Fruit fly (Drosophila melanogaster): Measurements from ENCODE around the gene tos.

tos gene

DNA sequence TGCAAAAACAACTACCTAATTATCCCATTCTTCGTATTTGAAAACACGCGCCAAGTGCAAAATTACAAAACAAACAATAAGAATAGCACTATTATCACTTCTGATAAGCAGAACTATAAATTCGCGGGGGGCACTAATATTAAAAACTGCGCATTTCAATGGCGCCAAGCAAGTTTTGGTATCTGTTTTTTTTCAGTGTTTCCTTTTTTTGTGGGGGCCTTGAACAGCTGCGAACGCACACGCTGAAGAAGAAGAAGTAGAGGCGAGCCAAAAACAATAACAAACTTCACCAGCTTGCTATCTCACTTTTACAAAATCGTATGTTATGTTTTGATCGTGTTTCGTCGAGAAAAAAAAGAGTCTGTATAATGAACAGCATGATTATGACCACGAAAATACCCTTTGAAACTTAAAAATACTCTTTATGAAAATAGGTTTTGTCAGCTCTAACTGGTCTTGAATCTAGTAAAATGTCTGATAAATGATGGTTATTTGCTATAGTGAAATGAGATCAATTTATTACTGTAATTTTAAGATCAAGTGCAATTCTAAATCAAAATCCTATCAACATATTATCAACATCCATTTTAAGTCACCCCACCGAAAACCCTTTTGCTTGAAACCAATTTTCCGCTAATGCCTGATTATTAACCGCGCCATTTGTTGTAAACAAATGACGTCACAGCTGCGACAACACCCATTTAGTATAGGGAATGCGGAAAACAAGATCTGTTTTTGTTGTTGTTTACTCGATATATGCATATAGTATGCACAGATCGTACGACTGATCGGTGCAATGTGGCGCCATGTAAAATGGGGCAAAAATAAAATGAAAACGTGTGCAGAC lies 12.2 kb upstream of the tos start (continued):
- TF ChIP-seq CG14014 (GFP tag; IDR thresholded peaks at IDR 0.05) (peak; percentile 76), Side (GFP tag; optimal IDR thresholded peaks at IDR 0.05) (peak; percentile 60), CG15514 (GFP tag; optimal IDR thresholded peaks at IDR 0.05) (peak; percentile 38), pita (GFP tag; optimal IDR thresholded peaks at IDR 0.05) (no peak), gce (GFP tag; IDR thresholded peaks at IDR 0.05) (peak; percentile 76; the same call in 2 of the 3 replicates), Scr (GFP tag; IDR thresholded peaks at IDR 0.05; ENCODE audit: partially characterized antibody) (0 out of 2 replicates have a peak, but pooled peaks have one; percentile 12), GATAe (GFP tag; conservative IDR thresholded peaks at IDR 0.05) (no peak), luna (GFP tag; optimal IDR thresholded peaks at IDR 0.05) (peak; percentile 0), Dfd (GFP tag; optimal IDR thresholded peaks at IDR 0.05) (no peak), sens-2 (GFP tag; IDR thresholded peaks at IDR 0.05) (no peak), CG3838 (GFP tag; optimal IDR thresholded peaks at IDR 0.05) (peak; percentile 16), Hr51 (GFP tag; optimal IDR thresholded peaks at IDR 0.05) (peak; percentile 27 to 43), schlank (tag; optimal IDR thresholded peaks at IDR 0.05) (no peak), gsb-n (tag; optimal IDR thresholded peaks at IDR 0.05) (no peak), Stat92E (GFP tag; optimal IDR thresholded peaks at IDR 0.05) (no peak), NC2β (GFP tag; optimal IDR thresholded peaks at IDR 0.05) (peak; percentile 49), CG7963 (GFP tag; IDR thresholded peaks at IDR 0.05; ENCODE audit: partially characterized antibody) (no peak), Mes4 (GFP tag; optimal IDR thresholded peaks at IDR 0.05) (peak; percentile 14), CG1832 (GFP tag; optimal IDR thresholded peaks at IDR 0.05) (no peak), corto (GFP tag; optimal IDR thresholded peaks at IDR 0.05) (no peak), Meics (GFP tag; optimal IDR thresholded peaks at IDR 0.05) (peak; percentile 63), Bteb2 (GFP tag; optimal IDR thresholded peaks at IDR 0.05) (peak; percentile 58), row (GFP tag; IDR thresholded peaks at IDR 0.05) (peak; percentile 63), Ssrp (tag; optimal IDR thresholded peaks at IDR 0.05) (peak; percentile 14), exex (tag; optimal IDR thresholded peaks at IDR 0.05) (peak; percentile 25), zf30C (GFP tag; optimal IDR thresholded peaks at IDR 0.05) (peak; percentile 94), B-H1 (GFP tag; IDR thresholded peaks at IDR 0.05) (peak; percentile 20), Aef1 (GFP tag; IDR thresholded peaks at IDR 0.05) (peak; percentile 78), HLH3B (GFP tag; IDR thresholded peaks at IDR 0.05) (peak; percentile 52; the same call in 1 of the 2 replicates), CG12299 (tag; optimal IDR thresholded peaks at IDR 0.05) (peak; percentile 31), croc (GFP tag; conservative IDR thresholded peaks at IDR 0.05) (no peak; the same call in 1 of the 3 replicates), oc (tag; optimal IDR thresholded peaks at IDR 0.05) (peak; percentile 36), Sox100B (GFP tag; optimal IDR thresholded peaks at IDR 0.05) (peak; percentile 28), zen (tag; optimal IDR thresholded peaks at IDR 0.05) (no peak), CG10366 (GFP tag; IDR thresholded peaks at IDR 0.05) (peak; percentile 68), Myb (GFP tag; optimal IDR thresholded peaks at IDR 0.05) (peak; percentile 40), CG12391 (tag; optimal IDR thresholded peaks at IDR 0.05) (peak; percentile 48), CG4854 (GFP tag; optimal IDR thresholded peaks at IDR 0.05) (peak; percentile 22), Trl (optimal IDR thresholded peaks at IDR 0.05) (no peak), Trl (GFP tag; optimal IDR thresholded peaks at IDR 0.05) (no peak), gcm2 (GFP tag; optimal IDR thresholded peaks at IDR 0.05) (peak; percentile 37), Hmx (GFP tag; optimal IDR thresholded peaks at IDR 0.05) (no peak), ap (GFP tag; IDR thresholded peaks at IDR 0.05) (peak; percentile 60), ATbp (GFP tag; optimal IDR thresholded peaks at IDR 0.05) (no peak), MESR4 (GFP tag; optimal IDR thresholded peaks at IDR 0.05) (peak; percentile 6), sr (GFP tag; IDR thresholded peaks at IDR 0.05) (peak; percentile 49; the same call in 1 of the 3 replicates), CG4404 (GFP tag; IDR thresholded peaks at IDR 0.05) (no peak), fu2 (GFP tag; optimal IDR thresholded peaks at IDR 0.05) (peak; percentile 55), CG13775 (GFP tag; optimal IDR thresholded peaks at IDR 0.05) (peak; percentile 55)

All from whole organism, embryonic.